Fruit fly (Drosophila melanogaster) whole organism: ENCODE results near the gene CG12637.

Source experiments
- EcR ChIP-seq, 2 experiments: fragments of >200 bp; optimal IDR thresholded peaks; 2 replicates each; lab custom pipeline; 2017; ENCODE audit warnings: missing biosample characterization in 2 of 2, missing genetic modification characterization in 2 of 2, missing genetic modification reagents in 2 of 2
- pan ChIP-seq: fragments of >200 bp; optimal IDR thresholded peaks from 2 replicates; lab custom pipeline; 2017
- usp ChIP-seq: fragments of >200 bp; optimal IDR thresholded peaks from 2 replicates; lab custom pipeline; 2017; ENCODE audit warnings: missing biosample characterization, missing genetic modification characterization, mixed read lengths

dm6 chrX:10627062-10627756, 46.1 kb downstream of the CG12637 start, which contains the start of the genes CG9806 and X11Lbeta:
- no peak for TF ChIP-seq pan (lab: Kevin White, UChicago)
- TF ChIP-seq EcR (GFP tag; optimal IDR thresholded peaks at IDR 0.05; lab: Kevin White, UChicago), result no peak
- TF ChIP-seq usp (GFP tag; lab: Kevin White, UChicago), result no peak
